Fruit fly (Drosophila melanogaster) whole organism, embryonic: ENCODE results near the gene CG5235.

ENCODE experiments used
- CG10209 ChIP-seq: fragments of 200-800 bp; sonication (Bioruptor generic); optimal IDR thresholded peaks from 3 replicates; lab custom pipeline; 2017; ENCODE audit warnings: missing biosample characterization, mild to moderate bottlenecking, missing genetic modification characterization, missing genetic modification reagents
- CG1024 ChIP-seq: fragments of 200-800 bp; sonication (Bioruptor generic); IDR thresholded peaks from 2 replicates; pipeline ENCODE4 v1.3.6; 2022; ENCODE audit warnings: missing biosample characterization, missing genetic modification characterization
- CG10267 ChIP-seq: fragments of 200-800 bp; sonication (Bioruptor generic); optimal IDR thresholded peaks from 2 replicates; lab custom pipeline; 2018; ENCODE audit warnings: missing biosample characterization, mild to moderate bottlenecking, missing genetic modification characterization, moderate library complexity
- CG11085 ChIP-seq: fragments of 200-800 bp; sonication (Bioruptor generic); IDR thresholded peaks from 2 replicates; pipeline ENCODE4 v1.3.6; 2022; ENCODE audit warnings: missing biosample characterization, missing genetic modification characterization
- CG11093 ChIP-seq: fragments of 200-800 bp; sonication (Bioruptor generic); IDR thresholded peaks from 3 replicates; pipeline ENCODE4 v1.3.6; 2022; ENCODE audit warnings: missing biosample characterization, missing genetic modification characterization
- CG12236 ChIP-seq: fragments of 200-800 bp; sonication (Bioruptor generic); optimal IDR thresholded peaks from 2 replicates; lab custom pipeline; 2016; ENCODE audit warnings: missing biosample characterization, missing genetic modification characterization
- CG1233 ChIP-seq: fragments of 200-800 bp; sonication (Bioruptor generic); optimal IDR thresholded peaks from 4 replicates; lab custom pipeline; 2018; ENCODE audit warnings: missing biosample characterization, mild to moderate bottlenecking, missing genetic modification characterization
- CG14014 ChIP-seq: fragments of 200-800 bp; sonication (Bioruptor generic); IDR thresholded peaks from 2 replicates; pipeline ENCODE4 v1.3.6; 2022; ENCODE audit warnings: missing biosample characterization, missing genetic modification characterization
- CG14667 ChIP-seq: fragments of 200-800 bp; sonication (Bioruptor generic); IDR thresholded peaks from 2 replicates; pipeline ENCODE4 v1.3.6; 2022; ENCODE audit warnings: missing biosample characterization, missing genetic modification characterization
- CG16863 ChIP-seq: fragments of 200-800 bp; sonication (Bioruptor generic); optimal IDR thresholded peaks from 3 replicates; lab custom pipeline; 2016; ENCODE audit warnings: missing biosample characterization, missing genetic modification characterization
- CG18619 ChIP-seq: fragments of 200-800 bp; sonication (Bioruptor generic); optimal IDR thresholded peaks from 3 replicates; lab custom pipeline; 2017; ENCODE audit warnings: missing biosample characterization, mild to moderate bottlenecking, missing genetic modification characterization
- CG2712 ChIP-seq: fragments of 200-800 bp; optimal IDR thresholded peaks from 3 replicates; lab custom pipeline; 2019; ENCODE audit warnings: missing biosample characterization, mild to moderate bottlenecking, missing genetic modification characterization, moderate library complexity
- CG32772 ChIP-seq: fragments of 200-800 bp; sonication (Bioruptor generic); IDR thresholded peaks from 2 replicates; pipeline ENCODE4 v1.3.6; 2022; ENCODE audit warnings: missing biosample characterization, missing genetic modification characterization
- CG33213 ChIP-seq: fragments of 200-800 bp; sonication (Bioruptor generic); optimal IDR thresholded peaks from 3 replicates; lab custom pipeline; 2016; ENCODE audit warnings: missing biosample characterization, missing genetic modification characterization
- CG33557 ChIP-seq: fragments of 200-800 bp; sonication (Bioruptor generic); optimal IDR thresholded peaks from 2 replicates; lab custom pipeline; 2019; ENCODE audit warnings: missing biosample characterization, mild to moderate bottlenecking, missing genetic modification characterization, moderate library complexity
- CG6683 ChIP-seq: fragments of 200-800 bp; sonication (Bioruptor generic); optimal IDR thresholded peaks from 2 replicates; lab custom pipeline; 2017; ENCODE audit warnings: missing biosample characterization, mild to moderate bottlenecking, missing genetic modification characterization, missing genetic modification reagents
- CG7839 ChIP-seq: fragments of 200-800 bp; sonication (Bioruptor generic); optimal IDR thresholded peaks from 3 replicates; lab custom pipeline; 2018; ENCODE audit warnings: missing biosample characterization, mild to moderate bottlenecking, missing genetic modification characterization, moderate library complexity
- CG7987 ChIP-seq: fragments of 200-800 bp; sonication (Bioruptor generic); optimal IDR thresholded peaks from 2 replicates; lab custom pipeline; 2018; ENCODE audit warnings: missing biosample characterization, mild to moderate bottlenecking, missing genetic modification characterization, moderate library complexity
- Chrac-16 ChIP-seq: fragments of 200-800 bp; sonication (Bioruptor generic); optimal IDR thresholded peaks from 3 replicates; lab custom pipeline; 2016; ENCODE audit warnings: missing biosample characterization, missing genetic modification characterization
- E2f2 ChIP-seq: fragments of 200-800 bp; sonication (Bioruptor generic); IDR thresholded peaks from 2 replicates; pipeline ENCODE4 v1.3.6; 2022; ENCODE audit warnings: missing biosample characterization, missing genetic modification characterization
- Hr3 ChIP-seq: fragments of 200-800 bp; sonication (Bioruptor generic); optimal IDR thresholded peaks from 3 replicates; lab custom pipeline; 2016; ENCODE audit warnings: missing biosample characterization, missing genetic modification characterization
- MBD-R2 ChIP-seq: fragments of 200-800 bp; sonication (Bioruptor generic); IDR thresholded peaks from 2 replicates; pipeline ENCODE4 v1.3.6; 2022; ENCODE audit warnings: missing biosample characterization, missing genetic modification characterization
- Max ChIP-seq: fragments of 200-800 bp; sonication (Bioruptor generic); optimal IDR thresholded peaks from 2 replicates; lab custom pipeline; 2016; ENCODE audit warnings: missing biosample characterization, mild to moderate bottlenecking, missing genetic modification characterization
- Myb ChIP-seq: fragments of 200-800 bp; sonication (Bioruptor generic); optimal IDR thresholded peaks from 2 replicates; lab custom pipeline; 2016; ENCODE audit warnings: missing biosample characterization, missing genetic modification characterization
- Optix ChIP-seq: fragments of 200-800 bp; sonication (Bioruptor generic); IDR thresholded peaks from 3 replicates; pipeline ENCODE4 v1.3.6; 2022; ENCODE audit warnings: missing biosample characterization, missing genetic modification characterization
- Six4 ChIP-seq: fragments of 200-800 bp; sonication (Bioruptor generic); optimal IDR thresholded peaks from 2 replicates; lab custom pipeline; 2016; ENCODE audit warnings: missing biosample characterization, missing genetic modification characterization
- Trl ChIP-seq, 3 experiments: fragments of >200 bp in 2 of 3; fragments of 200-800 bp in 1 of 3; sonication (Bioruptor generic) in 1 of 3; optimal IDR thresholded peaks; 2 replicates in 1 of 3; 3 replicates in 2 of 3; lab custom pipeline; 2016 to 2017; ENCODE audit warnings: missing biosample characterization in 1 of 3, missing genetic modification characterization in 1 of 3
- ase ChIP-seq: fragments of 200-800 bp; sonication (Bioruptor generic); IDR thresholded peaks from 3 replicates; pipeline ENCODE4 v1.3.6; 2022; ENCODE audit warnings: missing biosample characterization, missing genetic modification characterization
- bsh ChIP-seq, 2 experiments: fragments of 200-800 bp; sonication (Bioruptor generic); optimal IDR thresholded peaks; 2 replicates each; lab custom pipeline; 2017 to 2018; ENCODE audit warnings: mild to moderate bottlenecking in 2 of 2, missing biosample characterization in 2 of 2, missing genetic modification characterization in 2 of 2, moderate library complexity in 1 of 2
- crol ChIP-seq: fragments of 200-800 bp; sonication (Bioruptor generic); IDR thresholded peaks from 2 replicates; pipeline ENCODE4 v1.3.6; 2022; ENCODE audit warnings: missing biosample characterization, missing genetic modification characterization
- crp ChIP-seq, 2 experiments: fragments of 200-800 bp; sonication (Bioruptor generic); optimal IDR thresholded peaks; 2 replicates in 1 of 2; 3 replicates in 1 of 2; lab custom pipeline; 2017; ENCODE audit warnings: missing biosample characterization in 2 of 2, missing genetic modification characterization in 2 of 2, mild to moderate bottlenecking in 1 of 2, moderate library complexity in 1 of 2
- dmrt11E ChIP-seq: fragments of 200-800 bp; sonication (Bioruptor generic); optimal IDR thresholded peaks from 3 replicates; lab custom pipeline; 2018; ENCODE audit warnings: missing biosample characterization, mild to moderate bottlenecking, missing genetic modification characterization, moderate library complexity
- dpn ChIP-seq, 2 experiments: fragments of 200-800 bp; sonication (Bioruptor generic); optimal IDR thresholded peaks; 3 replicates each; lab custom pipeline; 2016; ENCODE audit warnings: missing biosample characterization in 2 of 2, missing genetic modification characterization in 2 of 2
- gce ChIP-seq: fragments of 200-800 bp; sonication (Bioruptor generic); IDR thresholded peaks from 3 replicates; pipeline ENCODE4 v1.3.6; 2022; ENCODE audit warnings: missing biosample characterization, missing genetic modification characterization
- ham ChIP-seq: fragments of 200-800 bp; sonication (Bioruptor generic); IDR thresholded peaks from 2 replicates; pipeline ENCODE4 v1.3.6; 2022; ENCODE audit warnings: missing biosample characterization, missing genetic modification characterization
- kay ChIP-seq: fragments of 200-800 bp; sonication (Bioruptor generic); optimal IDR thresholded peaks from 2 replicates; lab custom pipeline; 2016; ENCODE audit warnings: missing biosample characterization, missing genetic modification characterization
- nerfin-2 ChIP-seq: fragments of 200-800 bp; sonication (Bioruptor generic); IDR thresholded peaks from 2 replicates; pipeline ENCODE4 v1.3.6; 2022; ENCODE audit warnings: missing biosample characterization, missing genetic modification characterization; ENCODE audit not compliant: partially characterized antibody
- pan ChIP-seq, 4 experiments: fragments of >200 bp in 3 of 4; fragments of 200-800 bp in 1 of 4; sonication (Bioruptor generic) in 1 of 4; optimal IDR thresholded peaks in 3 of 4; IDR thresholded peaks in 1 of 4; 2 replicates each; pipeline versions ENCODE4 v1.3.6 to Lab custom; 2017 to 2022; ENCODE audit warnings: missing biosample characterization in 2 of 4, missing genetic modification characterization in 2 of 4, mixed read lengths in 1 of 4
- sc ChIP-seq, 3 experiments: fragments of >200 bp in 2 of 3; fragments of 200-800 bp in 1 of 3; sonication (Bioruptor generic) in 1 of 3; optimal IDR thresholded peaks; 2 replicates in 2 of 3; 3 replicates in 1 of 3; lab custom pipeline; 2017; ENCODE audit warnings: mild to moderate bottlenecking in 1 of 3, missing biosample characterization in 1 of 3, missing genetic modification characterization in 1 of 3, missing genetic modification reagents in 1 of 3
- scrt ChIP-seq: fragments of 200-800 bp; sonication (Bioruptor generic); optimal IDR thresholded peaks from 2 replicates; lab custom pipeline; 2018; ENCODE audit warnings: missing biosample characterization, mild to moderate bottlenecking, missing genetic modification characterization, moderate library complexity
- sim ChIP-seq: fragments of 200-800 bp; sonication (Bioruptor generic); IDR thresholded peaks from 2 replicates; pipeline ENCODE4 v1.3.6; 2022; ENCODE audit warnings: missing biosample characterization, missing genetic modification characterization
- trem ChIP-seq: fragments of 200-800 bp; optimal IDR thresholded peaks from 3 replicates; lab custom pipeline; 2019; ENCODE audit warnings: missing biosample characterization, mild to moderate bottlenecking, missing genetic modification characterization, moderate library complexity
- vfl ChIP-seq: fragments of 200-800 bp; sonication (Bioruptor generic); optimal IDR thresholded peaks from 2 replicates; lab custom pipeline; 2016; ENCODE audit warnings: missing biosample characterization, missing genetic modification characterization
- vnd ChIP-seq: fragments of 200-800 bp; sonication (Bioruptor generic); IDR thresholded peaks from 3 replicates; pipeline ENCODE4 v1.3.6; 2022; ENCODE audit warnings: missing biosample characterization, missing genetic modification characterization; ENCODE audit not compliant: partially characterized antibody
- zen2 ChIP-seq: fragments of 200-800 bp; sonication (Bioruptor generic); IDR thresholded peaks from 3 replicates; pipeline ENCODE4 v1.3.6; 2022; ENCODE audit warnings: missing biosample characterization, missing genetic modification characterization; ENCODE audit not compliant: partially characterized antibody
- zfh1 ChIP-seq: fragments of 200-800 bp; sonication (Bioruptor generic); IDR thresholded peaks from 3 replicates; pipeline ENCODE4 v1.3.6; 2022; ENCODE audit warnings: missing biosample characterization, missing genetic modification characterization

CG5235 gene

dm6 chr3L:16113607-16114337 is 23.6 kb upstream of the CG5235 start (continued):
- no peak for TF ChIP-seq CG7839 (tag; lab: Kevin White, UChicago)
- TF ChIP-seq CG11085 (GFP tag; lab: Robert Waterston, UW) = 0 out of 2 replicates have a peak, but pooled peaks have one; percentile 65
- peak; percentile 84 for TF ChIP-seq CG10209 (GFP tag; lab: Kevin White, UChicago)
- peak; percentile 85 for TF ChIP-seq CG33213 (GFP tag; lab: Kevin White, UChicago)
- TF ChIP-seq gce (GFP tag; lab: Robert Waterston, UW) = peak; percentile 53; the same call in 1 of the 3 replicates
- TF ChIP-seq CG18619 (GFP tag; lab: Kevin White, UChicago) = peak; percentile 82
- TF ChIP-seq vfl (GFP tag; lab: Kevin White, UChicago) = peak; percentile 85
- TF ChIP-seq kay = peak; percentile 83
- no peak for TF ChIP-seq crol
- peak; percentile 49 for TF ChIP-seq CG33557
- TF ChIP-seq CG2712 (tag; lab: Kevin White, UChicago) = peak; percentile 84
- peak; percentile 83 for TF ChIP-seq Chrac-16
- peak; percentile 71 for TF ChIP-seq Optix (GFP tag; lab: Robert Waterston, UW)
- TF ChIP-seq trem = peak; percentile 59
- TF ChIP-seq vnd (GFP tag; lab: Robert Waterston, UW) = peak; percentile 32; the same call in 2 of the 3 replicates
- peak; percentile 35; the same call in 1 of the 2 replicates for TF ChIP-seq nerfin-2 (GFP tag; lab: Robert Waterston, UW)
- TF ChIP-seq Max (GFP tag; lab: Kevin White, UChicago) = peak; percentile 88
- peak; percentile 41 to 71 for TF ChIP-seq bsh (GFP tag; optimal IDR thresholded peaks at IDR 0.05; lab: Kevin White, UChicago)
- peak; percentile 81 for TF ChIP-seq CG16863 (GFP tag; lab: Kevin White, UChicago)
- TF ChIP-seq CG6683 (GFP tag; lab: Kevin White, UChicago) = peak; percentile 76
- TF ChIP-seq CG7987 (GFP tag; lab: Kevin White, UChicago) = peak; percentile 86
- TF ChIP-seq CG11093 = peak; percentile 57; the same call in 1 of the 3 replicates
- peak; percentile 33 for TF ChIP-seq Myb (GFP tag; lab: Kevin White, UChicago)
- no peak; the same call in 2 of the 3 replicates for TF ChIP-seq zen2 (GFP tag; lab: Robert Waterston, UW)
- TF ChIP-seq Six4 (GFP tag; lab: Kevin White, UChicago) = peak; percentile 76
- TF ChIP-seq CG14014 = peak; percentile 80
- no peak for TF ChIP-seq ham
- peak; percentile 59; the same call in 2 of the 3 replicates for TF ChIP-seq ase (GFP tag; lab: Robert Waterston, UW)
- peak; percentile 64 for TF ChIP-seq E2f2 (GFP tag; lab: Robert Waterston, UW)
- peak; percentile 64 for TF ChIP-seq CG12236 (GFP tag; lab: Kevin White, UChicago)
- peak; percentile 83 for TF ChIP-seq zfh1
- no peak for TF ChIP-seq Trl (optimal IDR thresholded peaks at IDR 0.05; lab: Kevin White, UChicago)
- peak; percentile 84 for TF ChIP-seq Trl (GFP tag; optimal IDR thresholded peaks at IDR 0.05; lab: Kevin White, UChicago)
- TF ChIP-seq dmrt11E (tag; lab: Kevin White, UChicago) = peak; percentile 66
- TF ChIP-seq CG14667 (GFP tag; lab: Robert Waterston, UW) = 0 out of 2 replicates have a peak, but pooled peaks have one; percentile 54
- no peak for TF ChIP-seq sim (GFP tag; lab: Robert Waterston, UW)
- peak; percentile 78 for TF ChIP-seq scrt (GFP tag; lab: Kevin White, UChicago)
- TF ChIP-seq CG32772 = peak; percentile 80
- TF ChIP-seq CG1233 = peak; percentile 79
- 0 out of 2 replicates have a peak, but pooled peaks have one; percentile 21 for TF ChIP-seq CG1024 (GFP tag; lab: Robert Waterston, UW)
- peak; percentile 67 for TF ChIP-seq MBD-R2 (GFP tag; lab: Robert Waterston, UW)
- peak; percentile 83 to 91 for TF ChIP-seq dpn (GFP tag; optimal IDR thresholded peaks at IDR 0.05; lab: Kevin White, UChicago)
- peak in 1 of 2 experiments; percentile 32 for TF ChIP-seq crp (GFP tag; optimal IDR thresholded peaks at IDR 0.05; lab: Kevin White, UChicago)
- TF ChIP-seq pan (optimal IDR thresholded peaks at IDR 0.05; lab: Kevin White, UChicago) = no peak
- TF ChIP-seq pan (GFP tag; optimal IDR thresholded peaks at IDR 0.05 in 1 of 2, IDR thresholded peaks at IDR 0.05 in 1 of 2) = peak in 1 of 2 experiments; percentile 81
- peak; percentile 82 for TF ChIP-seq CG10267 (tag; lab: Kevin White, UChicago)
- peak; percentile 79 for TF ChIP-seq Hr3 (GFP tag; lab: Kevin White, UChicago)
- no peak for TF ChIP-seq sc (optimal IDR thresholded peaks at IDR 0.05; lab: Kevin White, UChicago)
- peak; percentile 0 for TF ChIP-seq sc (GFP tag; optimal IDR thresholded peaks at IDR 0.05; lab: Kevin White, UChicago)
